Worm (Caenorhabditis elegans) whole organism, L1 larva: Measurements from ENCODE around the gene F09F7.6.

Experiments
- mab-9 ChIP-seq: fragments of 200-800 bp; sonication (Bioruptor generic); IDR thresholded peaks from 2 replicates; pipeline ENCODE4 v1.3.6; 2022; ENCODE audit warnings: missing genetic modification reagents, missing genetic modification characterization, missing compliant biosample characterization
- nhr-237 ChIP-seq: fragments of 150-350 bp; optimal IDR thresholded peaks from 2 replicates; lab custom pipeline; 2014; ENCODE audit warnings: missing biosample characterization, missing genetic modification characterization

- TF ChIP-seq nhr-237 (tag; lab: Kevin White, UChicago) (no peak), mab-9 (GFP tag; lab: Robert Waterston, UW) (no peak)
These were observed 5.2 kb downstream of the F09F7.6 start, which contains the start of gene F09F7.5 for ce11 chrIII:5546730-5547129.
